Worm (Caenorhabditis elegans) whole organism, L4 larva: Measurements from ENCODE around the gene srsx-27.

Experiments used
- jun-1 ChIP-seq: fragments of 150-350 bp; optimal IDR thresholded peaks from 2 replicates; lab custom pipeline; 2014; ENCODE audit warnings: missing biosample characterization, missing genetic modification reagents, missing genetic modification characterization
- mxl-2 ChIP-seq: fragments of 200-800 bp; sonication (Bioruptor generic); conservative IDR thresholded peaks from 2 replicates; pipeline ENCODE4 v1.3.6; 2022; ENCODE audit warnings: missing genetic modification reagents, missing genetic modification characterization, missing compliant biosample characterization

DNA sequence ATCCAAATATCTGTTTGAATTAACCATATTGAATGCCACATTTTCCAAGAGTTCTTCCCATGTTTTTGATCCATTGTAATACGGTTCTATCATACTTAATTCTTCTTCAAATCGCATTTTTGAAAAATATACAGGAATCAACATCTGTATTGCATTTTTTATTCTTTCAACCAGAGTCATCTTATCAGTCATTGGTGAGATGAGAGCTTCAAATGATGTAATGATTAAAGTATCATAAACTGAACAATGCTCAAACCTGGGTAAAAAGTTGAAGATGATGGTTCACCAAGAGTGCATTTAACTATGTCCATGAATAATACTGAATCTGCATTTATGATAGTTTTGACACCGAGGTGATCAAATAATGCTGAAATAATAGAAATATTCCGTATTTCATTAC, 46.0 kb upstream of the srsx-27 start:
- TF ChIP-seq jun-1 (tag; lab: Kevin White, UChicago) (no peak), mxl-2 (GFP tag; lab: Robert Waterston, UW) (no peak)
